Fruit fly (Drosophila melanogaster) whole organism, adult: ENCODE data around the gene Archease.

Experiments used
- CG11617 ChIP-seq: fragments of 200-800 bp; sonication (Bioruptor generic); optimal IDR thresholded peaks from 2 replicates; lab custom pipeline; 2017; ENCODE audit warnings: mild to moderate bottlenecking, missing biosample characterization, missing genetic modification reagents, missing genetic modification characterization
- CG12768 ChIP-seq: fragments of 200-800 bp; sonication (Bioruptor generic); optimal IDR thresholded peaks from 2 replicates; lab custom pipeline; 2017; ENCODE audit warnings: missing biosample characterization, missing genetic modification characterization, mild to moderate bottlenecking, moderate library complexity, missing genetic modification reagents
- CG14711 ChIP-seq: fragments of 200-800 bp; sonication (Bioruptor generic); optimal IDR thresholded peaks from 2 replicates; lab custom pipeline; 2018; ENCODE audit warnings: missing biosample characterization, mild to moderate bottlenecking, missing genetic modification characterization, moderate library complexity
- CG1620 ChIP-seq: fragments of 200-800 bp; sonication (Bioruptor generic); optimal IDR thresholded peaks from 2 replicates; lab custom pipeline; 2016; ENCODE audit warnings: missing biosample characterization, missing genetic modification characterization
- CG33017 ChIP-seq: fragments of 200-800 bp; sonication (Bioruptor generic); optimal IDR thresholded peaks from 2 replicates; lab custom pipeline; 2018; ENCODE audit warnings: missing biosample characterization, mild to moderate bottlenecking, missing genetic modification characterization, moderate library complexity
- CG5204 ChIP-seq: fragments of 200-800 bp; sonication (Bioruptor generic); optimal IDR thresholded peaks from 2 replicates; lab custom pipeline; 2016; ENCODE audit warnings: missing biosample characterization, missing genetic modification characterization
- CG7045 ChIP-seq: fragments of 200-800 bp; sonication (Bioruptor generic); optimal IDR thresholded peaks from 2 replicates; lab custom pipeline; 2017; ENCODE audit warnings: missing biosample characterization, mild to moderate bottlenecking, missing genetic modification characterization
- CG7101 ChIP-seq: fragments of 200-800 bp; sonication (Bioruptor generic); optimal IDR thresholded peaks from 2 replicates; lab custom pipeline; 2018; ENCODE audit warnings: missing biosample characterization, mild to moderate bottlenecking, missing genetic modification characterization, moderate library complexity
- Clk ChIP-seq: fragments of 200-800 bp; sonication (Bioruptor generic); optimal IDR thresholded peaks from 2 replicates; lab custom pipeline; 2017; ENCODE audit warnings: missing biosample characterization, missing genetic modification characterization
- Crg-1 ChIP-seq: fragments of 200-800 bp; sonication (Bioruptor generic); optimal IDR thresholded peaks from 2 replicates; lab custom pipeline; 2016; ENCODE audit warnings: missing biosample characterization, missing genetic modification characterization
- Hr96 ChIP-seq: fragments of 200-800 bp; sonication (Bioruptor generic); optimal IDR thresholded peaks from 2 replicates; lab custom pipeline; 2016; ENCODE audit warnings: missing biosample characterization, missing genetic modification characterization
- Mnt ChIP-seq: fragments of 200-800 bp; sonication (Bioruptor generic); optimal IDR thresholded peaks from 2 replicates; lab custom pipeline; 2016; ENCODE audit warnings: missing biosample characterization, mild to moderate bottlenecking, missing genetic modification characterization
- bab1 ChIP-seq: fragments of 200-800 bp; sonication (Bioruptor generic); optimal IDR thresholded peaks from 3 replicates; lab custom pipeline; 2019; ENCODE audit warnings: missing biosample characterization, mild to moderate bottlenecking, missing genetic modification characterization, moderate library complexity
- cic ChIP-seq: fragments of 200-800 bp; sonication (Bioruptor generic); optimal IDR thresholded peaks from 2 replicates; lab custom pipeline; 2017; ENCODE audit warnings: missing biosample characterization, mild to moderate bottlenecking, missing genetic modification characterization, moderate library complexity
- cnc ChIP-seq, 2 experiments: fragments of >200 bp; optimal IDR thresholded peaks; 2 replicates each; lab custom pipeline; 2017
- kay ChIP-seq: fragments of 200-800 bp; sonication (Bioruptor generic); peaks from one replicate; lab custom pipeline; 2016; ENCODE audit warnings: missing biosample characterization, missing genetic modification characterization, borderline replicate concordance
- ovo ChIP-seq: fragments of 200-800 bp; sonication (Bioruptor generic); optimal IDR thresholded peaks from 2 replicates; lab custom pipeline; 2016; ENCODE audit warnings: missing biosample characterization, missing genetic modification characterization
- pad ChIP-seq: fragments of 200-800 bp; sonication (Bioruptor generic); optimal IDR thresholded peaks from 3 replicates; lab custom pipeline; 2017; ENCODE audit warnings: missing biosample characterization, missing genetic modification characterization, mild to moderate bottlenecking, moderate library complexity, missing genetic modification reagents
- tj ChIP-seq: fragments of 200-800 bp; sonication (Bioruptor generic); optimal IDR thresholded peaks from 3 replicates; lab custom pipeline; 2017; ENCODE audit warnings: missing biosample characterization, mild to moderate bottlenecking, missing genetic modification characterization, moderate library complexity
- toe ChIP-seq: fragments of 200-800 bp; sonication (Bioruptor generic); optimal IDR thresholded peaks from 2 replicates; lab custom pipeline; 2016; ENCODE audit warnings: missing biosample characterization, missing genetic modification characterization

Archease gene

dm6 chr3R:21656492-21657484 is 6.0 kb downstream of the Archease start:
- TF ChIP-seq tj (peak; percentile 85), Crg-1 (GFP tag; lab: Kevin White, UChicago) (no peak), Clk (GFP tag; lab: Kevin White, UChicago) (no peak)

- no peak for TF ChIP-seq kay (GFP tag; lab: Kevin White, UChicago)
- no peak for TF ChIP-seq CG7045 (GFP tag; lab: Kevin White, UChicago)
- TF ChIP-seq toe (GFP tag; lab: Kevin White, UChicago): no peak
- TF ChIP-seq Clk (GFP tag; lab: Kevin White, UChicago): no peak
- no peak for TF ChIP-seq CG7101 (tag; lab: Kevin White, UChicago)
- no peak for TF ChIP-seq CG12768
- no peak for TF ChIP-seq bab1
- TF ChIP-seq CG33017: no peak
- no peak for TF ChIP-seq tj
- no peak for TF ChIP-seq CG14711
- no peak for TF ChIP-seq CG11617 (GFP tag; lab: Kevin White, UChicago)
- no peak for TF ChIP-seq pad (GFP tag; lab: Kevin White, UChicago)
- TF ChIP-seq CG1620 (GFP tag; lab: Kevin White, UChicago): no peak
- no peak for TF ChIP-seq ovo (GFP tag; lab: Kevin White, UChicago)
- no peak for TF ChIP-seq Hr96 (GFP tag; lab: Kevin White, UChicago)
- no peak for TF ChIP-seq Mnt (GFP tag; lab: Kevin White, UChicago)
- TF ChIP-seq Crg-1 (GFP tag; lab: Kevin White, UChicago): no peak
- TF ChIP-seq CG5204: no peak
- no peak for TF ChIP-seq cic (GFP tag; lab: Kevin White, UChicago)
Observed at dm6 chr3R:21655384-21655783, 7.4 kb downstream of the Archease start.

dm6 chr3R:21654755-21655154 is 8.0 kb downstream of the Archease start:
- TF ChIP-seq cnc (optimal IDR thresholded peaks at IDR 0.05; lab: Kevin White, UChicago): no peak
- no peak for TF ChIP-seq CG5204
- no peak for TF ChIP-seq CG12768
- TF ChIP-seq kay (GFP tag; lab: Kevin White, UChicago): no peak
- no peak for TF ChIP-seq Mnt (GFP tag; lab: Kevin White, UChicago)
- TF ChIP-seq CG1620 (GFP tag; lab: Kevin White, UChicago): no peak
- no peak for TF ChIP-seq CG33017
- no peak for TF ChIP-seq CG7045 (GFP tag; lab: Kevin White, UChicago)
- no peak for TF ChIP-seq CG7101 (tag; lab: Kevin White, UChicago)
- no peak for TF ChIP-seq ovo (GFP tag; lab: Kevin White, UChicago)
- TF ChIP-seq toe (GFP tag; lab: Kevin White, UChicago): no peak
- no peak for TF ChIP-seq bab1
- TF ChIP-seq CG14711: no peak
- TF ChIP-seq cic (GFP tag; lab: Kevin White, UChicago): no peak
- no peak for TF ChIP-seq Clk (GFP tag; lab: Kevin White, UChicago)

- TF ChIP-seq CG7045 (GFP tag; lab: Kevin White, UChicago): no peak
- TF ChIP-seq cnc (optimal IDR thresholded peaks at IDR 0.05; lab: Kevin White, UChicago): no peak
- TF ChIP-seq Mnt (GFP tag; lab: Kevin White, UChicago): no peak
- no peak for TF ChIP-seq Crg-1 (GFP tag; lab: Kevin White, UChicago)
- no peak for TF ChIP-seq CG11617 (GFP tag; lab: Kevin White, UChicago)
- no peak for TF ChIP-seq CG7101 (tag; lab: Kevin White, UChicago)
- no peak for TF ChIP-seq CG5204
- TF ChIP-seq kay (GFP tag; lab: Kevin White, UChicago): no peak
- TF ChIP-seq toe (GFP tag; lab: Kevin White, UChicago): no peak
- no peak for TF ChIP-seq CG1620 (GFP tag; lab: Kevin White, UChicago)
Observed at dm6 chr3R:21653434-21653833, 9.3 kb downstream of the Archease start.

dm6 chr3R:21652891-21653394 is 9.8 kb downstream of the Archease start:
- TF ChIP-seq tj (peak; percentile 13), CG7101 (tag; lab: Kevin White, UChicago) (no peak)

dm6 chr3R:21651048-21651887 is 11.5 kb downstream of the Archease start:
- no peak for TF ChIP-seq CG7045 (GFP tag; lab: Kevin White, UChicago)
- peak; percentile 78 for TF ChIP-seq tj
- TF ChIP-seq CG11617 (GFP tag; lab: Kevin White, UChicago): no peak
- no peak for TF ChIP-seq CG7101 (tag; lab: Kevin White, UChicago)
- no peak for TF ChIP-seq Clk (GFP tag; lab: Kevin White, UChicago)
- TF ChIP-seq CG5204: no peak
